Fruit fly (Drosophila melanogaster) whole organism, larva: ENCODE data around the gene CG8578.

Source experiments
- noc ChIP-seq: fragments of 200-800 bp; sonication (Bioruptor generic); optimal IDR thresholded peaks from 3 replicates; lab custom pipeline; 2019; ENCODE audit warnings: missing biosample characterization, mild to moderate bottlenecking, missing genetic modification characterization, moderate library complexity

Gene CG8578

DNA sequence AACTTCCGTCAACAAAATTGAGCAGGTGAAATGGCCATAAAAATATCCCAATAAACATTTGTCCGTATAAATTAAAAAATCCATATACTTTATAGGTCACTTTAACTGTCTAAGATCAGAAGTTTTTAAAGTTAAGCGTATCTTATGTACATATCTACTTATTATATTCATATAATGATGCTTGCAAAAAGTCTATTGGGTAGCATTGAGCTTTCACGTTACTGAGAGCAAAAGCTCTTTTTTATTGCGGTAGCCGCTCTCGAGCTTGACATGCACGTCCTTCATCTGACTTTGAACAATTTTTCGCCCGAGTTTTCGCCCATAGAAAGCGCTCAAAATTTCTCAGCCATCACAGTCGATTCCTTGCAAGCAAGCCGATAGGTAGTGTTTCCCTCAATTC is 23.6 kb downstream of the CG8578 start, which contains the start of gene Gapdh2:
TSS of gene Gapdh2 (plus strand) at position 283 of the 400 bp plus-strand sequence.
- peak; percentile 100 for TF ChIP-seq noc

DNA sequence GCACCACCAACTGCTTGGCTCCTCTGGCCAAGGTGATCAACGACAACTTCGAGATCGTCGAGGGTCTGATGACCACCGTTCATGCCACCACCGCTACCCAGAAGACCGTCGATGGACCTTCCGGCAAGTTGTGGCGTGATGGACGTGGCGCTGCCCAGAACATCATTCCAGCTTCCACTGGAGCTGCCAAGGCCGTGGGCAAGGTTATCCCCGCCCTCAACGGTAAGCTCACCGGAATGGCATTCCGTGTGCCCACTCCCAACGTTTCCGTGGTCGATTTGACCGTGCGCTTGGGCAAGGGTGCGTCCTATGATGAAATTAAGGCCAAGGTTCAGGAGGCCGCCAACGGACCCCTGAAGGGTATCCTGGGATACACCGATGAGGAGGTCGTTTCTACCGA is 24.5 kb downstream of the CG8578 start:
- no peak for TF ChIP-seq noc

- TF ChIP-seq noc = no peak
Observed at dm6 chrX:15869843-15870242, 25.6 kb downstream of the CG8578 start, which contains the start of gene CG16952. Gene CG16952, plus strand, starts transcription at chrX:15870183.

dm6 chrX:15870777-15871757 is 26.8 kb downstream of the CG8578 start:
- TF ChIP-seq noc = no peak

dm6 chrX:15874437-15874836 is 30.2 kb downstream of the CG8578 start:
- no peak for TF ChIP-seq noc

DNA sequence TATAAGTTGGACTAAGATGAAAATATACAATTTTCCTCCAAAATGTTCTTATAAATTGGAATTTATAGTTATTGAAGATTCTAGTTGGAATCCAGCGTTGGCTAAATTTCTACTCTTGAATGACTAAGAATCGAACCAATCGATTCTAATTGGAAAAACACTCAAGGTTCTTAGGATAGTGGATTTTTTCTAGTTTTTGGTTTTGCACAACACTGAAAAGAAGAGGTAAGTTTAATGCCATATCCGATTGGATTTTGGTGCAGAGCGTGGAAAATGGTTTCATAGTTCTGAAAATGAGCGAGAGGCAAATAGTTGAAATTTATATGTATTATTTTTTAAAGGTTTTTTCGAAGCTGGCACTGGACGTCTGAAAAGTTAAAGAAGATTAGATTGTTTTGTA is 31.3 kb downstream of the CG8578 start:
- TF ChIP-seq noc = no peak

- no peak for TF ChIP-seq noc
Observed at dm6 chrX:15886411-15887246, 42.4 kb downstream of the CG8578 start.

dm6 chrX:15887247-15887616 is 43.0 kb downstream of the CG8578 start, which contains the start of gene tay:
Gene tay, minus strand, starts transcription at chrX:15887311.
- TF ChIP-seq noc = no peak

DNA sequence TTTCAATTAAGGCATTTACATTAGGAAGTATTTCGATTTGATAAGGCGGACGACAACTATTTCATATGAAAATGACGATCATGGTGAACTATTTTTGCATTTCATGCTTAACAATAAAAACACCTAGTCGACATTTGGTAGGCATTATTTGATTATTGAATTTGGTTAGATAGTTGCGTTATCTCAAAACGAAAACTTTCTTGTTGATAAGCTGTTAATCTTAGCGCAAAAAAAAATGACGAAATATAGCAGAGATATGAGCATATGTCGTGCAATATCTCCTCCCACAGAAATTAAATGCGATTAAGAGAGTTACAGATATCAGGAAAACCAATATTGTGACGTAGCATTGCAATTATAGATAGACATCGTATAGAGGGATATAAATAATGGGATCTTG is 44.5 kb downstream of the CG8578 start:
- TF ChIP-seq noc = no peak

- TF ChIP-seq noc = no peak
Observed at dm6 chrX:15889780-15890608, 45.7 kb downstream of the CG8578 start, which contains the start of the genes MSBP and CG15916. Gene MSBP, minus strand, starts transcription at chrX:15890109. Gene CG15916, plus strand, starts transcription at chrX:15890589.

- TF ChIP-seq noc = no peak
Observed at dm6 chrX:15891606-15892345, 47.5 kb downstream of the CG8578 start, which contains the start of gene shi. Gene shi, plus strand, starts transcription at chrX:15892116.

- no peak for TF ChIP-seq noc
Observed at dm6 chrX:15893732-15894264, 49.5 kb downstream of the CG8578 start.
